Worm (Caenorhabditis elegans): Measurements from ENCODE around the gene rsp-5.

DNA sequence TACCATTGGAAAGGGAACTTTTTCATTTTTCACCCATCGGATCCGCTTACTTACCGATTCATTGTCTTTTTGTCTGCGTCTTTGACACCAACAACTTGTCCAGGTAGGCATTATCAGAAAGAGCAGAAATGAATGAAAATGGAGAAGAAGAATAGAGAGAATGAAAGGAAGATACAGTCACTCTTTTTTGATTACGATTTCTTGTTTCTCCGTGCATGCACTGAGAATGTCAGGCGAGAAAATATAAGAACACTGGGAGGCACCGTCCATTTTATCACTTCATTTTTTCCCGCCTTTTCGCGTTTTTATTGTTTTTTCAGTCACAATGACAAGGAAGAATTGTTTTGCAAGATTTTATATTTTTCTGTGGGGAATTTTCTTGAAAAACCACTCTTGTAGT, 20.6 kb upstream of the rsp-5 start:
- no peak for TF ChIP-seq efl-3 (GFP tag; optimal IDR thresholded peaks at IDR 0.05)
- no peak for TF ChIP-seq dpl-1 (GFP tag; optimal IDR thresholded peaks at IDR 0.05)
- no peak for TF ChIP-seq lin-39 (tag; optimal IDR thresholded peaks at IDR 0.05)
- TF ChIP-seq egl-13 (tag; optimal IDR thresholded peaks at IDR 0.05), result no peak
- no peak for TF ChIP-seq pqm-1 (tag; optimal IDR thresholded peaks at IDR 0.05)
- TF ChIP-seq swsn-7 (tag; optimal IDR thresholded peaks at IDR 0.05), result no peak
